Worm (Caenorhabditis elegans) whole organism, early embryonic: ENCODE results near the gene cct-6.

ENCODE experiments used
- B0310.2 ChIP-seq: sonication (generic microtip); optimal IDR thresholded peaks from 2 replicates; lab custom pipeline; 2016; ENCODE audit warnings: mild to moderate bottlenecking, missing genetic modification characterization, missing compliant biosample characterization
- ama-1 ChIP-seq: fragments of 150-350 bp; optimal IDR thresholded peaks from 2 replicates; lab custom pipeline; 2014
- hmbx-1 ChIP-seq: sonication (generic microtip); optimal IDR thresholded peaks from 2 replicates; lab custom pipeline; 2016; ENCODE audit warnings: mild to moderate bottlenecking, missing genetic modification characterization, missing compliant biosample characterization
- hnd-1 ChIP-seq: sonication (generic microtip); optimal IDR thresholded peaks from 2 replicates; lab custom pipeline; 2016; ENCODE audit warnings: missing genetic modification characterization, missing compliant biosample characterization
- pes-1 ChIP-seq: fragments of 200-800 bp; sonication (Bioruptor generic); IDR thresholded peaks from 2 replicates; pipeline ENCODE4 v1.3.6; 2022; ENCODE audit warnings: missing genetic modification reagents, missing genetic modification characterization, missing compliant biosample characterization
- sea-1 ChIP-seq: fragments of 200-800 bp; sonication (Bioruptor generic); conservative IDR thresholded peaks from 2 replicates; pipeline ENCODE4 v1.3.6; 2022; ENCODE audit warnings: missing genetic modification characterization, missing compliant biosample characterization

DNA sequence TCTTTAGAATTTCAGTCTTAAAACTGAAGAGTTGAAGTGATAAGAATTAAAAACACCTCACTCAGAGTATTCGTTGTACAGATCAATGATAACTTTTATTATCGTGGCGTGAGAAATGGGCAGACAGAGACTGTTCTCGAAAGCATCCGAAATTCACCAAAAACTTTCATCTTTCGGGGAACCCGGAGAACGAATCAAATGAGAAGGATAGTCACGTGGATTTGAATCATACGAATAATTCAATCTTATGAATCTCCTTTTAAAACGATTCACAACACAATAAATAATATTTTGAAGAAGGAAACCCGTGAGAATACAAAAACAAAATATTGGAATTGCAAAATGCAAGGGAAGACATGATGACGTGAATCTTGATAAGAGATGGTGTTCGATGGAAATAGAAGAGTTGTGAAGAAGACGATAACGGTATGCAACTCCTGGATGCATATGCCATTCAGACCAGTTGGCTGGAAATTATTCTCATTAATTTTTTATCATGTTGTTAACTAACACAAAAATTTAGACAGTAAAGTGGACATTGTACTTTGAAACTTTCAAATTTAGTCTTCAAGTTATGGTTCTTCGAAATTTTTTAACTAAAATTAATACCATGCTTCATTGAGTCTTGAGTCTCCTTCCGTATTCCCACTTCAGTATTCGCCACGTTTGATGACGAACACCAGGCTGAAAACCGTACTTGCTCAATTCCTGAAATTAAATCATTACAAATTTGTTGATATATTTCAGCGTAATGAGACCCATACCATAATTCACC is 21.6 kb upstream of the cct-6 start:
- TF ChIP-seq sea-1, result no peak
- no peak for TF ChIP-seq ama-1 (lab: Kevin White, UChicago)
- TF ChIP-seq hmbx-1 (tag; lab: Kevin White, UChicago), result no peak
- no peak for TF ChIP-seq B0310.2 (tag; lab: Kevin White, UChicago)
- TF ChIP-seq pes-1 (GFP tag; lab: Robert Waterston, UW), result no peak
- TF ChIP-seq hnd-1, result no peak
